Worm (Caenorhabditis elegans): ENCODE data around the gene M02F4.2.

- TF ChIP-seq elt-3 (tag; optimal IDR thresholded peaks at IDR 0.05) (no peak), unc-62 (GFP tag; optimal IDR thresholded peaks at IDR 0.05) (peak; percentile 36), nhr-2 (tag; optimal IDR thresholded peaks at IDR 0.05) (no peak), nhr-76 (tag; optimal IDR thresholded peaks at IDR 0.05) (no peak), elt-1 (tag; optimal IDR thresholded peaks at IDR 0.05; ENCODE audit: borderline replicate concordance, insufficient read depth) (no peak)
Measured at ce11 chrX:3049233-3049632, 15.1 kb upstream of the M02F4.2 start.

Measured in whole organism, mixed stage, embryonic.